Fruit fly (Drosophila melanogaster): ENCODE measurements around the gene Pglym78.
A peak's percentile ranks its signal among the peaks of the same experiment; 100 is the strongest.

Gene Pglym78

dm6 chr3R:29124128-29124527, 23.9 kb upstream of the Pglym78 start (continued):
- TF ChIP-seq ATbp (GFP tag; optimal IDR thresholded peaks at IDR 0.05) (peak; percentile 62), pho (GFP tag; optimal IDR thresholded peaks at IDR 0.05) (peak; percentile 49), CkIIα-i1 (GFP tag; IDR thresholded peaks at IDR 0.05) (no peak), CG17361 (GFP tag; IDR thresholded peaks at IDR 0.05) (peak; percentile 71), Dfd (GFP tag; optimal IDR thresholded peaks at IDR 0.05) (no peak), CG7928 (GFP tag; optimal IDR thresholded peaks at IDR 0.05) (no peak), dysf (GFP tag; IDR thresholded peaks at IDR 0.05) (peak; percentile 76), CG16863 (GFP tag; optimal IDR thresholded peaks at IDR 0.05) (peak; percentile 32), CG3065 (GFP tag; optimal IDR thresholded peaks at IDR 0.05) (no peak), cwo (GFP tag; optimal IDR thresholded peaks at IDR 0.05) (no peak), vnd (GFP tag; IDR thresholded peaks at IDR 0.05; ENCODE audit: partially characterized antibody) (no peak), cas (GFP tag; IDR thresholded peaks at IDR 0.05) (no peak)

dm6 chr3R:29130902-29131621, 17.0 kb upstream of the Pglym78 start, which contains the start of the genes dgt6 and Vha100-1:
dgt6 (minus strand) TSS chr3R:29130972.
Vha100-1 (plus strand) TSS chr3R:29131193.
- TF ChIP-seq ap (GFP tag; IDR thresholded peaks at IDR 0.05) = no peak
- TF ChIP-seq CG17328 (GFP tag; IDR thresholded peaks at IDR 0.05) = no peak
- TF ChIP-seq CG34224 (GFP tag; IDR thresholded peaks at IDR 0.05; ENCODE audit: partially characterized antibody) = no peak
- TF ChIP-seq Dref (GFP tag; IDR thresholded peaks at IDR 0.05) = peak; percentile 30; the same call in 1 of the 2 replicates
- no peak for TF ChIP-seq CG6813 (GFP tag; optimal IDR thresholded peaks at IDR 0.05)
- TF ChIP-seq vnd (GFP tag; IDR thresholded peaks at IDR 0.05; ENCODE audit: partially characterized antibody) = no peak
- TF ChIP-seq MBD-R2 (GFP tag; IDR thresholded peaks at IDR 0.05) = peak; percentile 65
- TF ChIP-seq CG10267 (tag; optimal IDR thresholded peaks at IDR 0.05) = peak; percentile 86
- TF ChIP-seq vfl (GFP tag; optimal IDR thresholded peaks at IDR 0.05) = no peak
- no peak for TF ChIP-seq CG17385 (GFP tag; optimal IDR thresholded peaks at IDR 0.05)
- TF ChIP-seq CTCF (GFP tag; optimal IDR thresholded peaks at IDR 0.05) = peak; percentile 61
- peak; percentile 29 for TF ChIP-seq nom (GFP tag; optimal IDR thresholded peaks at IDR 0.05)
- no peak for TF ChIP-seq CG7745 (tag; optimal IDR thresholded peaks at IDR 0.05)
- no peak for TF ChIP-seq inv (GFP tag; IDR thresholded peaks at IDR 0.05; ENCODE audit: partially characterized antibody)
- TF ChIP-seq lov (optimal IDR thresholded peaks at IDR 0.05) = no peak
- TF ChIP-seq lov (GFP tag; IDR thresholded peaks at IDR 0.05) = 0 out of 3 replicates have a peak, but pooled peaks have one; percentile 11
- no peak for TF ChIP-seq CG16863 (GFP tag; optimal IDR thresholded peaks at IDR 0.05)
- TF ChIP-seq CG1024 (GFP tag; IDR thresholded peaks at IDR 0.05) = no peak
- TF ChIP-seq unc-4 (GFP tag; IDR thresholded peaks at IDR 0.05; ENCODE audit: partially characterized antibody) = 0 out of 2 replicates have a peak, but pooled peaks have one; percentile 14
- TF ChIP-seq CG9797 (GFP tag; optimal IDR thresholded peaks at IDR 0.05) = peak; percentile 83
- no peak for TF ChIP-seq Abd-B (GFP tag; optimal IDR thresholded peaks at IDR 0.05)
- no peak for TF ChIP-seq Bgb (GFP tag; IDR thresholded peaks at IDR 0.05; ENCODE audit: partially characterized antibody)
- no peak for TF ChIP-seq CG10959 (GFP tag; IDR thresholded peaks at IDR 0.05)
- peak; percentile 34 for TF ChIP-seq CG15696 (tag; optimal IDR thresholded peaks at IDR 0.05)
- peak; percentile 65 for TF ChIP-seq CG17829 (tag; optimal IDR thresholded peaks at IDR 0.05)
- TF ChIP-seq fd64A (GFP tag; optimal IDR thresholded peaks at IDR 0.05) = no peak
- TF ChIP-seq dpn (GFP tag; optimal IDR thresholded peaks at IDR 0.05) = peak in 1 of 2 experiments; percentile 8
- TF ChIP-seq CG10565 (GFP tag; optimal IDR thresholded peaks at IDR 0.05) = no peak
- no peak for TF ChIP-seq CG14441 (GFP tag; IDR thresholded peaks at IDR 0.05)
- no peak for TF ChIP-seq CG12744 (GFP tag; optimal IDR thresholded peaks at IDR 0.05)
- peak; percentile 62 for TF ChIP-seq CG12391 (tag; optimal IDR thresholded peaks at IDR 0.05)
- peak; percentile 6 for TF ChIP-seq Fer3 (tag; optimal IDR thresholded peaks at IDR 0.05)
- peak; percentile 85 for TF ChIP-seq phol (tag; optimal IDR thresholded peaks at IDR 0.05)
- TF ChIP-seq CG4360 (GFP tag; IDR thresholded peaks at IDR 0.05) = peak; percentile 80
- no peak for TF ChIP-seq chn (GFP tag; optimal IDR thresholded peaks at IDR 0.05)
- no peak for TF ChIP-seq CG10462 (GFP tag; optimal IDR thresholded peaks at IDR 0.05)
- TF ChIP-seq lola (GFP tag; optimal IDR thresholded peaks at IDR 0.05) = peak in 1 of 3 experiments; percentile 26
- TF ChIP-seq CG4820 (GFP tag; optimal IDR thresholded peaks at IDR 0.05) = peak; percentile 29

Measured in whole organism, embryonic.